Fruit fly (Drosophila melanogaster) whole organism: ENCODE data around the gene CG31810.

Source experiments
- CG8478 ChIP-seq: fragments of >200 bp; optimal IDR thresholded peaks from 2 replicates; lab custom pipeline; 2018; ENCODE audit warnings: inconsistent platforms
- Dll ChIP-seq: fragments of >200 bp; optimal IDR thresholded peaks from 2 replicates; lab custom pipeline; 2017
- EcR ChIP-seq, 2 experiments: fragments of >200 bp; optimal IDR thresholded peaks; 2 replicates each; lab custom pipeline; 2017; ENCODE audit warnings: missing biosample characterization in 2 of 2, missing genetic modification characterization in 2 of 2, missing genetic modification reagents in 2 of 2
- pan ChIP-seq: fragments of >200 bp; optimal IDR thresholded peaks from 2 replicates; lab custom pipeline; 2017
- psq ChIP-seq: fragments of >200 bp; optimal IDR thresholded peaks from 2 replicates; lab custom pipeline; 2017
- usp ChIP-seq: fragments of >200 bp; optimal IDR thresholded peaks from 2 replicates; lab custom pipeline; 2017; ENCODE audit warnings: missing biosample characterization, missing genetic modification characterization, mixed read lengths

The CG31810 gene

dm6 chr2L:16799496-16799895 is 52.7 kb downstream of the CG31810 start:
- TF ChIP-seq pan (lab: Kevin White, UChicago) (no peak), Dll (lab: Kevin White, UChicago) (no peak), EcR (GFP tag; optimal IDR thresholded peaks at IDR 0.05; lab: Kevin White, UChicago) (no peak), psq (lab: Kevin White, UChicago) (no peak), CG8478 (lab: Kevin White, UChicago) (no peak), usp (GFP tag; lab: Kevin White, UChicago) (no peak)
